Worm (Caenorhabditis elegans) whole organism, mixed stage, embryonic: Measurements from ENCODE around the gene Y57E12AR.1.

Source experiments
- blmp-1 ChIP-seq: fragments of 150-350 bp; optimal IDR thresholded peaks from 2 replicates; lab custom pipeline; 2014; ENCODE audit warnings: missing biosample characterization, missing genetic modification characterization
- lsy-2 ChIP-seq: fragments of 150-350 bp; optimal IDR thresholded peaks from 2 replicates; lab custom pipeline; 2014; ENCODE audit warnings: missing biosample characterization, missing genetic modification characterization
- mep-1 ChIP-seq: fragments of 150-350 bp; optimal IDR thresholded peaks from 2 replicates; lab custom pipeline; 2017; ENCODE audit warnings: missing biosample characterization, missing genetic modification reagents, missing genetic modification characterization, inconsistent platforms
- nhr-12 ChIP-seq: fragments of 150-350 bp; optimal IDR thresholded peaks from 2 replicates; lab custom pipeline; 2014; ENCODE audit warnings: missing biosample characterization, missing genetic modification characterization
- nhr-28 ChIP-seq: fragments of 150-350 bp; optimal IDR thresholded peaks from 2 replicates; lab custom pipeline; 2014; ENCODE audit warnings: missing biosample characterization, missing genetic modification characterization
- nhr-76 ChIP-seq: sonication (generic microtip); optimal IDR thresholded peaks from 2 replicates; lab custom pipeline; 2017; ENCODE audit warnings: missing biosample characterization, missing genetic modification characterization
- sem-2 ChIP-seq: fragments of 200-800 bp; sonication (Bioruptor generic); optimal IDR thresholded peaks from 2 replicates; lab custom pipeline; 2018; ENCODE audit warnings: mild to moderate bottlenecking, missing genetic modification characterization, missing compliant biosample characterization
- unc-39 ChIP-seq: fragments of 150-350 bp; optimal IDR thresholded peaks from 2 replicates; lab custom pipeline; 2014; ENCODE audit warnings: missing biosample characterization, missing genetic modification characterization
- unc-62 ChIP-seq: fragments of 150-350 bp; optimal IDR thresholded peaks from 2 replicates; lab custom pipeline; 2014; ENCODE audit warnings: missing biosample characterization, missing genetic modification reagents, missing genetic modification characterization

- TF ChIP-seq nhr-12 (no peak), mep-1 (tag; lab: Kevin White, UChicago) (no peak), unc-62 (GFP tag; lab: Kevin White, UChicago) (no peak), nhr-76 (tag; lab: Kevin White, UChicago) (no peak), unc-39 (tag; lab: Kevin White, UChicago) (no peak), lsy-2 (tag; lab: Kevin White, UChicago) (no peak), nhr-28 (tag; lab: Kevin White, UChicago) (no peak), blmp-1 (no peak), sem-2 (no peak)
These were observed 13.6 kb upstream of the Y57E12AR.1 start for ce11 chrV:7078765-7079164.
